Fruit fly (Drosophila melanogaster) whole organism, embryonic: ENCODE measurements around the gene cbt.

Source experiments
- Atf-2 ChIP-seq: fragments of 200-800 bp; sonication (Bioruptor generic); optimal IDR thresholded peaks from 2 replicates; lab custom pipeline; 2016; ENCODE audit warnings: missing biosample characterization, missing genetic modification characterization
- CG14667 ChIP-seq: fragments of 200-800 bp; sonication (Bioruptor generic); IDR thresholded peaks from 2 replicates; pipeline ENCODE4 v1.3.6; 2022; ENCODE audit warnings: missing biosample characterization, missing genetic modification characterization
- CG18619 ChIP-seq: fragments of 200-800 bp; sonication (Bioruptor generic); optimal IDR thresholded peaks from 3 replicates; lab custom pipeline; 2017; ENCODE audit warnings: missing biosample characterization, mild to moderate bottlenecking, missing genetic modification characterization
- CG2889 ChIP-seq: fragments of 200-800 bp; sonication (Bioruptor generic); IDR thresholded peaks from 3 replicates; pipeline ENCODE4 v1.3.6; 2022; ENCODE audit warnings: missing biosample characterization, missing genetic modification characterization
- CG6272 ChIP-seq: fragments of 200-800 bp; sonication (Bioruptor generic); IDR thresholded peaks from 2 replicates; pipeline ENCODE4 v1.3.6; 2022; ENCODE audit warnings: missing biosample characterization, missing genetic modification characterization
- ara ChIP-seq: fragments of 200-800 bp; sonication (Bioruptor generic); IDR thresholded peaks from 2 replicates; pipeline ENCODE4 v1.3.6; 2022; ENCODE audit warnings: missing biosample characterization, missing genetic modification characterization
- bigmax ChIP-seq: fragments of 200-800 bp; sonication (Bioruptor generic); optimal IDR thresholded peaks from 2 replicates; lab custom pipeline; 2018; ENCODE audit warnings: missing biosample characterization, mild to moderate bottlenecking, missing genetic modification characterization
- esg ChIP-seq: fragments of 200-800 bp; sonication (Bioruptor generic); conservative IDR thresholded peaks from 2 replicates; pipeline ENCODE4 v1.3.6; 2022; ENCODE audit warnings: missing biosample characterization, missing genetic modification characterization
- gro ChIP-seq: fragments of 200-800 bp; sonication (Bioruptor generic); optimal IDR thresholded peaks from 2 replicates; lab custom pipeline; 2016; ENCODE audit warnings: missing biosample characterization, missing genetic modification characterization
- jigr1 ChIP-seq: fragments of 200-800 bp; sonication (Bioruptor generic); IDR thresholded peaks from 3 replicates; pipeline ENCODE4 v1.3.6; 2022; ENCODE audit warnings: missing biosample characterization, missing genetic modification characterization
- p53 ChIP-seq: fragments of 200-800 bp; sonication (Bioruptor generic); optimal IDR thresholded peaks from 2 replicates; lab custom pipeline; 2016; ENCODE audit warnings: missing biosample characterization, missing genetic modification characterization

DNA sequence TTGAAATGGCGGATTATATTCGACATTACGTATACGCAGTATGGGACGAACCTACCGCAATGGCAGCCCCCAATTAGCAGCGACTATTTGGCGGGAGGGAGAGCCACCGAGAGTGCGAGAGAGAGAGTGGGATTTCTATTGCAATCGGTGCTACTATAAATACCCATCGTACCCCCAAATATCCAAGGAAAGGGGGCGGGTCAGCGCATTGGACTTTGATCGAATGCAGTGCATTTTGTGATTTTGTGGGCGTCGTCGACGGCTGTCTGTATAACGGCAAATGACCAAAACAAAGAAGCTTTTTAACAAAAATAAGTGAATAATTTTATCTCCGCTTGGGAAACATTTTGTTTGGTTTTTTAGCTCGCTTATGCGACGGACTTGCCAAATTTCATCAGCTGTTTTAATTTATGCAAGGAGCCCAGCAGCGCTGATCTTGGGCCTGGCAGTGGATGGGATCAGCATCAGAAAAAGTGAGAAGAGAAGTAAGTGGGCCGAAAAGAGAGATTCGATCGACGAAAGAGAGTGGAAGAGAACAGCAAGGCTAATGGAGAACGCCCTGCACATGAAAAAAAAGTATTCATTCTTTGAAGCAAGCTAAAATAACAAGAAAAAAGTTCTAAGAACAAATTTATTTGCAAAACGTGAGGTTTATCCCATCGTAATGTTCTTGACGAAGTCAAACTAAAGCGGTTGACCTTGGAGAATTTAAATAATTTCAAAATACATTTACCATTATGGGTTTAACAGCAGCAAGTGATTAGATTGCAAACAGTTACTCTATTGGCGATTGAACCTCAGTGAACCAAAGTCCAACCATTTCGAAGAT lies 8.4 kb upstream of the cbt start:
- no peak for TF ChIP-seq CG18619 (GFP tag; lab: Kevin White, UChicago)
- no peak for TF ChIP-seq esg (GFP tag; lab: Robert Waterston, UW)
- TF ChIP-seq CG6272 (GFP tag; lab: Robert Waterston, UW) = no peak
- TF ChIP-seq jigr1 (GFP tag; lab: Robert Waterston, UW) = no peak
- no peak for TF ChIP-seq CG2889 (GFP tag; lab: Robert Waterston, UW)
- TF ChIP-seq Atf-2 (GFP tag; lab: Kevin White, UChicago) = peak; percentile 31
- no peak; the same call in 1 of the 2 replicates for TF ChIP-seq ara
- peak; percentile 20 for TF ChIP-seq gro (GFP tag; lab: Kevin White, UChicago)
- TF ChIP-seq p53 (GFP tag; lab: Kevin White, UChicago) = no peak
- TF ChIP-seq bigmax (GFP tag; lab: Kevin White, UChicago) = no peak
- no peak for TF ChIP-seq CG14667 (GFP tag; lab: Robert Waterston, UW)
